Worm (Caenorhabditis elegans): ENCODE data around the gene dao-4.

DNA sequence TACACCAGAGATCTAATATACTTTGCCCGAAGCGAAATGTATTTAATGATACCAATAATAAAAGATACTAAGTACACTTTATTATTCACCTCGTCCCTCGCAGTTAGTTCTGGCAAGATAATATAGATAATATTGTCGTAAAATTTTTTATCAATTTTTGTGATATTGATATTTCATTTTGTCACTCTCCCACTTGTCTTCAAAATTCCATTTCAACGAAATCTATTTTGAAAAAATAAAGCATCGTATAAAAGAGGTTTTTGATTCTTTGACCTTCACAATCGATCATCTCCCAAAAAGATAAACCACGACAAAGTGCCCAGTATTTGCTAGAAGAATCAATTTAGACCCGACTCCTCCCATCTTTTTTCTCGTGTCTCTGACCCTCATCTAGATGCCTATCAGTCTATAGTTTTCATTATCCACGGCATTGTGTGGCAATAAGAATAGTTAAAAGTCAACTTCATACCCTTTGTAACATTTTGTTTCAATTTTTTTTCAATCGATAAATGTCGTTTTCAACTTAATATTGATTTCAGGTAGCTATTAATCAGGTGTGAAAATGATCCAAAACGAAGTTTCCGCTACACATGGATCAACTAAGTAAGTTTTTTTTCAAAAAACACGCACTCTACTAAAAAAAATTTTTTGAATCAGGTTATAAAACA is 21.2 kb upstream of the dao-4 start, which contains the start of gene cbs-1:
- TF ChIP-seq ztf-23 (GFP tag; IDR thresholded peaks at IDR 0.05): no peak
- no peak for TF ChIP-seq T22C8.4 (GFP tag; IDR thresholded peaks at IDR 0.05)
- no peak for TF ChIP-seq ztf-29 (GFP tag; IDR thresholded peaks at IDR 0.05)
- TF ChIP-seq flt-1 (GFP tag; IDR thresholded peaks at IDR 0.05): no peak
- TF ChIP-seq tab-1 (GFP tag; IDR thresholded peaks at IDR 0.05): no peak
- no peak for TF ChIP-seq ref-1 (GFP tag; conservative IDR thresholded peaks at IDR 0.05)

Data from whole organism, midembryonic.